Worm (Caenorhabditis elegans) whole organism, L1 larva: ENCODE data around the gene srbc-29.
A peak's percentile ranks its signal among the peaks of the same experiment; 100 is the strongest.
"Not testable (repeated sequence)": the region's sequence is repeated elsewhere in the genome, so short reads cannot be mapped to it uniquely, and the experiment has no call there.

ENCODE experiments used
- C34B4.2 ChIP-seq: sonication (generic microtip); optimal IDR thresholded peaks from 2 replicates; lab custom pipeline; 2017; ENCODE audit warnings: mild to moderate bottlenecking, missing genetic modification characterization, missing compliant biosample characterization
- blmp-1 ChIP-seq: fragments of 150-350 bp; optimal IDR thresholded peaks from 2 replicates; lab custom pipeline; 2014; ENCODE audit warnings: missing biosample characterization, missing genetic modification characterization
- ceh-63 ChIP-seq: fragments of 200-800 bp; sonication (Bioruptor generic); optimal IDR thresholded peaks from 2 replicates; lab custom pipeline; 2018; ENCODE audit warnings: mild to moderate bottlenecking, missing genetic modification characterization, missing compliant biosample characterization
- dpl-1 ChIP-seq, 3 experiments: fragments of 150-350 bp in 2 of 3; sonication (generic microtip) in 1 of 3; optimal IDR thresholded peaks; 2 replicates each; lab custom pipeline; 2014 to 2017; ENCODE audit warnings: missing biosample characterization in 3 of 3, missing genetic modification characterization in 3 of 3, missing genetic modification reagents in 3 of 3
- efl-3 ChIP-seq: fragments of 200-800 bp; sonication (Bioruptor generic); optimal IDR thresholded peaks from 2 replicates; lab custom pipeline; 2018; ENCODE audit warnings: mild to moderate bottlenecking, missing genetic modification characterization, missing compliant biosample characterization
- egl-27 ChIP-seq, 2 experiments: fragments of 150-350 bp in 1 of 2; sonication (generic microtip); optimal IDR thresholded peaks; 3 replicates each; lab custom pipeline; 2017 to 2018; ENCODE audit warnings: missing biosample characterization in 2 of 2, missing genetic modification characterization in 2 of 2, missing genetic modification reagents in 2 of 2
- elt-2 ChIP-seq: sonication (generic microtip); optimal IDR thresholded peaks from 2 replicates; lab custom pipeline; 2016; ENCODE audit warnings: missing genetic modification characterization, mild to moderate bottlenecking, inconsistent platforms, missing compliant biosample characterization, missing genetic modification reagents
- elt-3 ChIP-seq, 6 experiments: fragments of 150-350 bp in 1 of 6; sonication (generic microtip); optimal IDR thresholded peaks; 2 replicates each; lab custom pipeline; 2017 to 2018; ENCODE audit warnings: missing biosample characterization in 6 of 6, missing genetic modification characterization in 6 of 6, inconsistent platforms in 1 of 6
- fkh-10 ChIP-seq: sonication (generic microtip); optimal IDR thresholded peaks from 2 replicates; lab custom pipeline; 2017; ENCODE audit warnings: missing biosample characterization, missing genetic modification reagents, missing genetic modification characterization
- irx-1 ChIP-seq: sonication (generic microtip); optimal IDR thresholded peaks from 2 replicates; lab custom pipeline; 2016; ENCODE audit warnings: missing genetic modification characterization, missing compliant biosample characterization
- isw-1 ChIP-seq: fragments of 200-800 bp; sonication (Bioruptor generic); IDR thresholded peaks from 2 replicates; pipeline ENCODE4 v1.3.6; 2022; ENCODE audit warnings: missing genetic modification characterization, missing compliant biosample characterization
- jun-1 ChIP-seq: fragments of 150-350 bp; optimal IDR thresholded peaks from 2 replicates; lab custom pipeline; 2014; ENCODE audit warnings: missing biosample characterization, missing genetic modification reagents, missing genetic modification characterization
- lin-35 ChIP-seq, 2 experiments: fragments of 150-350 bp; optimal IDR thresholded peaks; 2 replicates each; lab custom pipeline; 2014; ENCODE audit warnings: missing biosample characterization in 2 of 2, missing genetic modification characterization in 2 of 2, missing genetic modification reagents in 2 of 2
- mdl-1 ChIP-seq, 2 experiments: fragments of 150-350 bp; optimal IDR thresholded peaks; 2 replicates each; lab custom pipeline; 2014 to 2017; ENCODE audit warnings: missing biosample characterization in 2 of 2, missing genetic modification characterization in 2 of 2, inconsistent platforms in 1 of 2
- mef-2 ChIP-seq: fragments of 150-350 bp; optimal IDR thresholded peaks from 2 replicates; lab custom pipeline; 2014; ENCODE audit warnings: missing biosample characterization, missing genetic modification characterization
- mep-1 ChIP-seq: fragments of 150-350 bp; optimal IDR thresholded peaks from 2 replicates; lab custom pipeline; 2014; ENCODE audit warnings: missing biosample characterization, missing genetic modification characterization
- nhr-20 ChIP-seq: sonication (generic microtip); optimal IDR thresholded peaks from 2 replicates; lab custom pipeline; 2016; ENCODE audit warnings: mild to moderate bottlenecking, missing genetic modification characterization, missing compliant biosample characterization
- nhr-47 ChIP-seq: sonication (generic microtip); optimal IDR thresholded peaks from 2 replicates; lab custom pipeline; 2016; ENCODE audit warnings: mild to moderate bottlenecking, missing genetic modification characterization, moderate library complexity, missing compliant biosample characterization
- nhr-84 ChIP-seq: sonication (generic microtip); optimal IDR thresholded peaks from 2 replicates; lab custom pipeline; 2017; ENCODE audit warnings: missing biosample characterization, missing genetic modification characterization
- nhr-85 ChIP-seq: sonication (generic microtip); peaks from one replicate; lab custom pipeline; 2016; ENCODE audit warnings: missing genetic modification characterization, inconsistent platforms, missing compliant biosample characterization
- nhr-90 ChIP-seq: sonication (generic microtip); optimal IDR thresholded peaks from 2 replicates; lab custom pipeline; 2016; ENCODE audit warnings: mild to moderate bottlenecking, missing genetic modification characterization, missing compliant biosample characterization; ENCODE audit not compliant: poor library complexity
- pag-3 ChIP-seq: sonication (generic microtip); optimal IDR thresholded peaks from 2 replicates; lab custom pipeline; 2017; ENCODE audit warnings: missing genetic modification characterization, mild to moderate bottlenecking, missing compliant biosample characterization, antibody characterized with exemption, borderline replicate concordance; ENCODE audit not compliant: insufficient read depth
- pqm-1 ChIP-seq: sonication (generic microtip); optimal IDR thresholded peaks from 3 replicates; lab custom pipeline; 2017; ENCODE audit warnings: missing biosample characterization, missing genetic modification characterization
- skn-1 ChIP-seq: fragments of 150-350 bp; optimal IDR thresholded peaks from 2 replicates; lab custom pipeline; 2014; ENCODE audit warnings: missing biosample characterization, missing genetic modification characterization
- snu-23 ChIP-seq: sonication (generic microtip); optimal IDR thresholded peaks from 2 replicates; lab custom pipeline; 2016; ENCODE audit warnings: missing genetic modification characterization, missing compliant biosample characterization
- sox-4 ChIP-seq: sonication (generic microtip); optimal IDR thresholded peaks from 2 replicates; lab custom pipeline; 2016; ENCODE audit warnings: missing genetic modification characterization, missing compliant biosample characterization
- sup-37 ChIP-seq: fragments of 200-800 bp; sonication (Bioruptor generic); optimal IDR thresholded peaks from 2 replicates; lab custom pipeline; 2018; ENCODE audit warnings: mild to moderate bottlenecking, missing genetic modification characterization, missing compliant biosample characterization
- swsn-7 ChIP-seq: sonication (generic microtip); optimal IDR thresholded peaks from 2 replicates; lab custom pipeline; 2016; ENCODE audit warnings: missing genetic modification characterization, missing compliant biosample characterization
- tlp-1 ChIP-seq: fragments of 150-350 bp; optimal IDR thresholded peaks from 2 replicates; lab custom pipeline; 2014; ENCODE audit warnings: missing biosample characterization, missing genetic modification characterization
- unc-130 ChIP-seq: fragments of 150-350 bp; optimal IDR thresholded peaks from 2 replicates; lab custom pipeline; 2017; ENCODE audit warnings: missing biosample characterization, missing genetic modification characterization, inconsistent platforms
- unc-30 ChIP-seq: sonication (generic microtip); optimal IDR thresholded peaks from 2 replicates; lab custom pipeline; 2017; ENCODE audit warnings: missing biosample characterization, missing genetic modification characterization
- unc-86 ChIP-seq: sonication (generic microtip); optimal IDR thresholded peaks from 2 replicates; lab custom pipeline; 2016; ENCODE audit warnings: missing genetic modification characterization, missing compliant biosample characterization
- unc-98 ChIP-seq: fragments of 200-800 bp; sonication (Bioruptor generic); IDR thresholded peaks from 2 replicates; pipeline ENCODE4 v1.3.6; 2022; ENCODE audit warnings: missing genetic modification characterization, missing compliant biosample characterization
- xbp-1 ChIP-seq: sonication (generic microtip); optimal IDR thresholded peaks from 2 replicates; lab custom pipeline; 2016; ENCODE audit warnings: missing genetic modification characterization, missing compliant biosample characterization
- ztf-11 ChIP-seq, 2 experiments: sonication (generic microtip); optimal IDR thresholded peaks; 2 replicates each; lab custom pipeline; 2016 to 2017; ENCODE audit warnings: missing genetic modification characterization in 2 of 2, missing biosample characterization in 1 of 2, missing compliant biosample characterization in 1 of 2
- ztf-4 ChIP-seq: fragments of 150-350 bp; optimal IDR thresholded peaks from 2 replicates; lab custom pipeline; 2014; ENCODE audit warnings: missing biosample characterization, missing genetic modification characterization

srbc-29 gene

DNA sequence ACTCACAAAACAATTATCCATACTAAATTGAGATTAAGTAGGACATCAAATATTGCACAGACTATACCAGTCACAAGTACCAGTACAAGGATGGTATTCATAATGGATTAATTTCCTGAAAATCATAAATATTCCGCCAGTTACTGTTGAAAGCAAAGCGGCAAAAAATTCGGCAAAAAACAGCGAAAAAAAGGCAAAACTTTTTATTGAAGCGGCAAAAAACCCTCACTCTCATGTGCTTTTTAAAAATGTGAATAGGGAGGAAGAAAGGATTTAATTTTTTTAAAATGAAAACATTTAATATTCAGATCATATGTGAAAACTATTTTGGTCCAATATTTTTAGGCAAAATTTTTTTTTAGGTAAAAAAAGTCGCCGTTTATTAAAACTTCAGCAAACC is at the start of gene srbc-29:
Gene srbc-29 (minus strand): TSS at position 101 of the 400 bp plus-strand sequence.
- TF ChIP-seq fkh-10 (GFP tag; lab: Kevin White, UChicago) (no peak), isw-1 (no peak), nhr-47 (tag; lab: Kevin White, UChicago) (no peak)

DNA sequence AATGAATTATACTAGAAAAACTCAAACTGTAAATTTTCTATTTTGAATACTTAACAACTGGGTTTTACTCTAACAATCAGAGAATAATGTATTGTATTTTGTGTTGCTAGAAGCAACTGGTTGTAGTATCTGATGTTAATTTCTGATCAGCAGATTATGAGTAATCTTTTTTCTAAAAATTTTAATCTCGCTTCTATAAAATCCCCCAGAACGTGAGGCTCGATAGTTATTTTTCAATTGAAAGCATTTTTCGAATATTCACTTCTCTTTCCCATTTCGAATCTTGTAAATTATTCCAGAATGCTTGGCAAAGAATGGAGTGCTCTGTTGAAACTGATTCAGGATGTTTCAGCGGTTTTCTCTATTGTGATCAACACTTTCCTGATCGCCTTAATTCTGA is 47.2 kb upstream of the srbc-29 start, which contains the start of gene str-227:
Gene str-227 (plus strand): TSS at position 301 of the 400 bp plus-strand sequence.
- TF ChIP-seq sup-37 (no peak), pqm-1 (no peak), swsn-7 (tag; lab: Kevin White, UChicago) (no peak), snu-23 (GFP tag; lab: Kevin White, UChicago) (no peak), C34B4.2 (tag; lab: Kevin White, UChicago) (no peak), nhr-84 (tag; lab: Kevin White, UChicago) (no peak), unc-98 (no peak), mdl-1 (tag; optimal IDR thresholded peaks at IDR 0.05; lab: Kevin White, UChicago) (no peak), elt-2 (tag; lab: Kevin White, UChicago) (no peak), efl-3 (GFP tag; lab: Kevin White, UChicago) (no peak)

DNA sequence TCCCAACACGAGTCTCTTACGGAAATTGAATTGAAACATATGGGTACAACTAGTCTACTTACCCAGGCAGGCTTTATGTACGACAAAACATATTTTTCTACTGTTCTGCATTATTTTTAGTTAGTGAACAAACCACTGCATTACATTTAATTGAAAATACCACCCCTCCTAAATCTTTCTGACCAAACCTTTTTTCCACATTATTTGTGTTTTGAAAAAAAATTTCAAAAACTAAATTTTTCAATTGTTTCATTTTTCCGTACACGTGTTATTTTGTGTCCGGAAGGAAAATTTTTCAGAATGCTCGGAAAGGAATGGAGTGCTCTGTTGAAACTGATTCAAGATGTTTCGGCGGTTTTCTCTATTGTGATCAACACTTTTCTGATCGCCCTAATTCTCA is 41.7 kb upstream of the srbc-29 start, which contains the start of gene str-226:
Gene str-226 (plus strand): TSS at position 301 of the 400 bp plus-strand sequence.
- TF ChIP-seq jun-1 (tag; lab: Kevin White, UChicago) = no peak
- no peak for TF ChIP-seq unc-130
- TF ChIP-seq pag-3 = no peak
- TF ChIP-seq ztf-4 (tag; lab: Kevin White, UChicago) = no peak
- no peak for TF ChIP-seq dpl-1 (GFP tag; optimal IDR thresholded peaks at IDR 0.05; lab: Kevin White, UChicago)

DNA sequence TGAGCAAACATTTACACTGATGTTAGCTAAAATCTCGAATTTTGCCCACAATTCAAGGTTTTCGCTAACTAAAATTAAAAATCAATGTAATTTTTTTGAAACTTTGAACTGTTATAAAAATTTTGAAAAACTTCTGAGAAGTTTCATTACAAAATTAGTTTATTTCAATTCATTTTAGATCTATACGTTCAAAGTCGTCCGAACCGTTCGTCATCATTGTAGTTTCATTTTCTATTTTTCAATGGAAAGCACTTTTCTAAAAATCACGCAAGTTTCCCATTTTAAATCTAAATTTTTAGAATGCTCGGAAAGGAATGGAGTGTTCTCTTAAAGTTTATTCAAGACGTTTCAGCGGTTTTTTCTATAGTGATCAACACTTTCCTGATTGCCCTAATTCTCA is 39.2 kb upstream of the srbc-29 start, which contains the start of gene str-228:
Gene str-228 (plus strand): TSS at position 301 of the 400 bp plus-strand sequence.
- TF ChIP-seq irx-1 (tag; lab: Kevin White, UChicago) (no peak), sox-4 (tag; lab: Kevin White, UChicago) (no peak)

DNA sequence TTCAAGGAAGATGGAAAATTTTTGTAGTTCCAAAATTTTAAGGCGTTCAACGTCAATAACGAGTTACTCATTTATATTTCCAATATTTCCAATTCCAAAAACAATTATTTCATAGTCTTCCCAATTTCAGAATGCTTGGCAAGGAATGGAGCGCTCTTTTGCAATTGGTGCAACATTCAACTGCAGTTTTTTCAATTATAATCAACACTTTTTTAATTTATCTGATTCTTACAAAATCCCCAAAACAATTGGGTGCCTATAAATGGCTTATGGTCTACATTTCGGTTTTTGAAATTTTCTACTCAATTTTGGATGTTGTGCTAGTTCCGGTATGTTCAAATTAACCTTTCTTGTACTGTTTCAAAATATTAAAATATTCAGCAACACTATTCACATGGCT is 37.0 kb upstream of the srbc-29 start, which contains the start of gene str-225:
Gene str-225 (plus strand): TSS at position 132 of the 400 bp plus-strand sequence.
- TF ChIP-seq unc-30 (tag; lab: Kevin White, UChicago) (no peak), egl-27 (tag; optimal IDR thresholded peaks at IDR 0.05; lab: Kevin White, UChicago) (no peak), xbp-1 (tag; lab: Kevin White, UChicago) (no peak), nhr-20 (tag; lab: Kevin White, UChicago) (no peak)

DNA sequence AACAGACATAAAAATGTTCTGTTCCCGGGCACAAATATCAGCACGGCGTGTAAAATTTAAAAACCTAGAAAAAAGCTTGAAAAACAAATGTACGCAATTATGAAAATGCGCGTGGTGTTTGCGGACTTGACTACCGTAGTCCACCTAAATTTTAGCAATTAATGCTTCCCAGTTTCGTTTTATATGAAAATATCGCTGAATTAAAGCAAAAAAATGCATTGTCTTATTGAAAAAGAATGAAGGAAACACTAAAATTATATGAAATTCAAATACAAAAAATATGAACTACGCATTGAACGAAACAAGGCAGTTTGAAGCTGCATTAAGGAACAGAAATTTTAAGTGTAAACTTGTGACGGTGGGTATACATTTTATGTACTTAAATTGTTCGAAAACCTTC is 35.6 kb upstream of the srbc-29 start, which contains the start of gene ugt-64:
Gene ugt-64 (minus strand): TSS at position 101 of the 400 bp plus-strand sequence.
- not testable (repeated sequence) for TF ChIP-seq mef-2; sox-4 (tag; lab: Kevin White, UChicago); unc-86 (tag; lab: Kevin White, UChicago)

DNA sequence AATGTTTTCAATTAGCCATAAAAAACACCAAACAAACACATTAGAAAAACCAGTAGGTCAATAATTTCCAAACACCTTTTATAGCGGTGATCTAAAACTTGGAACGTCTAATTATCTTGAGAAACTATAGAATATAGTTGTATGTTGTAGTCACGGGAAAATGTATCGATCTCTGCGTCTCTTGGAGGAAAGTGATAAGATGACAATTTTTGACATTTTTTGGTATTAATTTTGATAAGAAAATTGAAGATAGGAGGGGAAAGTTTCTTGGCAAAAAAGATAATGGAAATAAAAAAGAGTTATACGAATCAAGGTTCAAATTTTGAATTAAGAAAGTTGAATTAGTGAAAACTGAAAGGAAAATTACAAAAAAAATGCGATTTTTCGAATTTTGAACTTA is 35.1 kb upstream of the srbc-29 start:
- TF ChIP-seq nhr-85 (tag; lab: Kevin White, UChicago) (peak; percentile 74), jun-1 (tag; lab: Kevin White, UChicago) (no peak), elt-3 (tag; optimal IDR thresholded peaks at IDR 0.05; lab: Kevin White, UChicago) (peak in 4 of 6 experiments; percentile 7 to 79 (median 54)), mep-1 (tag; lab: Kevin White, UChicago) (peak; percentile 0), dpl-1 (GFP tag; optimal IDR thresholded peaks at IDR 0.05; lab: Kevin White, UChicago) (peak in 1 of 3 experiments; percentile 17), nhr-90 (tag; lab: Kevin White, UChicago) (peak; percentile 28), pqm-1 (peak; percentile 47), ceh-63 (GFP tag; lab: Kevin White, UChicago) (no peak), skn-1 (tag; lab: Kevin White, UChicago) (peak; percentile 40), C34B4.2 (tag; lab: Kevin White, UChicago) (no peak), blmp-1 (tag; lab: Kevin White, UChicago) (peak; percentile 86), elt-2 (tag; lab: Kevin White, UChicago) (peak; percentile 91), ztf-11 (tag; optimal IDR thresholded peaks at IDR 0.05; lab: Kevin White, UChicago) (no peak), tlp-1 (tag; lab: Kevin White, UChicago) (peak; percentile 48), lin-35 (GFP tag; optimal IDR thresholded peaks at IDR 0.05; lab: Kevin White, UChicago) (peak in 1 of 2 experiments; percentile 28), nhr-20 (tag; lab: Kevin White, UChicago) (peak; percentile 84)
